Fruit fly (Drosophila melanogaster) whole organism, embryonic: Measurements from ENCODE around the gene Mst98Ca.

Experiments used
- ATbp ChIP-seq: fragments of 200-800 bp; sonication (Bioruptor generic); optimal IDR thresholded peaks from 2 replicates; lab custom pipeline; 2017; ENCODE audit warnings: missing biosample characterization, mild to moderate bottlenecking, missing genetic modification characterization, missing genetic modification reagents
- CG13894 ChIP-seq: fragments of 200-800 bp; sonication (Bioruptor generic); optimal IDR thresholded peaks from 3 replicates; lab custom pipeline; 2018; ENCODE audit warnings: missing biosample characterization, mild to moderate bottlenecking, missing genetic modification characterization, moderate library complexity
- CG15269 ChIP-seq: fragments of 200-800 bp; sonication (Bioruptor generic); optimal IDR thresholded peaks from 2 replicates; lab custom pipeline; 2018; ENCODE audit warnings: missing biosample characterization, mild to moderate bottlenecking, missing genetic modification characterization, moderate library complexity
- CG1603 ChIP-seq: fragments of 200-800 bp; sonication (Bioruptor generic); optimal IDR thresholded peaks from 2 replicates; lab custom pipeline; 2019; ENCODE audit warnings: missing biosample characterization, mild to moderate bottlenecking, missing genetic modification characterization, moderate library complexity
- CG16863 ChIP-seq: fragments of 200-800 bp; sonication (Bioruptor generic); optimal IDR thresholded peaks from 3 replicates; lab custom pipeline; 2016; ENCODE audit warnings: missing biosample characterization, missing genetic modification characterization
- CG17359 ChIP-seq: fragments of 200-800 bp; sonication (Bioruptor generic); optimal IDR thresholded peaks from 3 replicates; lab custom pipeline; 2018; ENCODE audit warnings: missing biosample characterization, mild to moderate bottlenecking, missing genetic modification characterization, moderate library complexity
- CG32772 ChIP-seq: fragments of 200-800 bp; sonication (Bioruptor generic); IDR thresholded peaks from 2 replicates; pipeline ENCODE4 v1.3.6; 2022; ENCODE audit warnings: missing biosample characterization, missing genetic modification characterization
- CG3281 ChIP-seq: fragments of 200-800 bp; sonication (Bioruptor generic); optimal IDR thresholded peaks from 3 replicates; lab custom pipeline; 2017; ENCODE audit warnings: missing biosample characterization, mild to moderate bottlenecking, missing genetic modification characterization
- CG34376 ChIP-seq: fragments of 200-800 bp; sonication (Bioruptor generic); optimal IDR thresholded peaks from 2 replicates; lab custom pipeline; 2018; ENCODE audit warnings: missing biosample characterization, mild to moderate bottlenecking, missing genetic modification characterization
- CG4328 ChIP-seq: fragments of 200-800 bp; sonication (Bioruptor generic); optimal IDR thresholded peaks from 3 replicates; lab custom pipeline; 2017; ENCODE audit warnings: missing biosample characterization, missing genetic modification reagents, missing genetic modification characterization
- CG4360 ChIP-seq: fragments of 200-800 bp; sonication (Bioruptor generic); IDR thresholded peaks from 2 replicates; pipeline ENCODE4 v1.3.6; 2022; ENCODE audit warnings: missing biosample characterization, missing genetic modification characterization
- CG43689 ChIP-seq: fragments of 200-800 bp; sonication (Bioruptor generic); IDR thresholded peaks from 2 replicates; pipeline ENCODE4 v1.3.6; 2022; ENCODE audit warnings: missing biosample characterization, missing genetic modification characterization
- CG4617 ChIP-seq: fragments of 200-800 bp; sonication (Bioruptor generic); optimal IDR thresholded peaks from 3 replicates; lab custom pipeline; 2016; ENCODE audit warnings: missing biosample characterization, missing genetic modification characterization, borderline replicate concordance
- CG5245 ChIP-seq: fragments of 200-800 bp; sonication (Bioruptor generic); optimal IDR thresholded peaks from 3 replicates; lab custom pipeline; 2016; ENCODE audit warnings: missing biosample characterization, missing genetic modification characterization
- CG7271 ChIP-seq: fragments of 200-800 bp; sonication (Bioruptor generic); optimal IDR thresholded peaks from 2 replicates; lab custom pipeline; 2018; ENCODE audit warnings: missing biosample characterization, mild to moderate bottlenecking, missing genetic modification characterization, moderate library complexity
- CG7987 ChIP-seq: fragments of 200-800 bp; sonication (Bioruptor generic); optimal IDR thresholded peaks from 2 replicates; lab custom pipeline; 2018; ENCODE audit warnings: missing biosample characterization, mild to moderate bottlenecking, missing genetic modification characterization, moderate library complexity
- CG8359 ChIP-seq: fragments of 200-800 bp; sonication (Bioruptor generic); optimal IDR thresholded peaks from 2 replicates; lab custom pipeline; 2017; ENCODE audit warnings: missing biosample characterization, mild to moderate bottlenecking, missing genetic modification characterization, borderline replicate concordance
- CG9727 ChIP-seq: fragments of 200-800 bp; sonication (Bioruptor generic); optimal IDR thresholded peaks from 3 replicates; lab custom pipeline; 2017; ENCODE audit warnings: missing biosample characterization, mild to moderate bottlenecking, missing genetic modification characterization
- CG9932 ChIP-seq: fragments of 200-800 bp; sonication (Bioruptor generic); IDR thresholded peaks from 2 replicates; pipeline ENCODE4 v1.3.6; 2022; ENCODE audit warnings: missing biosample characterization, missing genetic modification characterization
- CHES-1-like ChIP-seq: fragments of 200-800 bp; sonication (Bioruptor generic); optimal IDR thresholded peaks from 2 replicates; lab custom pipeline; 2016; ENCODE audit warnings: missing biosample characterization, missing genetic modification characterization
- Dbx ChIP-seq: fragments of 200-800 bp; sonication (Bioruptor generic); IDR thresholded peaks from 3 replicates; pipeline ENCODE4 v1.3.6; 2022; ENCODE audit warnings: missing biosample characterization, missing genetic modification characterization
- E2f2 ChIP-seq: fragments of 200-800 bp; sonication (Bioruptor generic); IDR thresholded peaks from 2 replicates; pipeline ENCODE4 v1.3.6; 2022; ENCODE audit warnings: missing biosample characterization, missing genetic modification characterization
- Ets97D ChIP-seq: fragments of 200-800 bp; sonication (Bioruptor generic); optimal IDR thresholded peaks from 3 replicates; lab custom pipeline; 2016; ENCODE audit warnings: missing biosample characterization, missing genetic modification characterization
- Fer1 ChIP-seq: fragments of 200-800 bp; sonication (Bioruptor generic); optimal IDR thresholded peaks from 2 replicates; lab custom pipeline; 2017; ENCODE audit warnings: missing biosample characterization, mild to moderate bottlenecking, missing genetic modification characterization
- HmgD ChIP-seq: fragments of 200-800 bp; sonication (Bioruptor generic); optimal IDR thresholded peaks from 3 replicates; lab custom pipeline; 2016; ENCODE audit warnings: missing biosample characterization, missing genetic modification characterization
- Hmr ChIP-seq: fragments of 200-800 bp; sonication (Bioruptor generic); optimal IDR thresholded peaks from 3 replicates; lab custom pipeline; 2017; ENCODE audit warnings: mild to moderate bottlenecking, missing biosample characterization, missing genetic modification reagents, missing genetic modification characterization
- Mad ChIP-seq: fragments of 200-800 bp; sonication (Bioruptor generic); optimal IDR thresholded peaks from 2 replicates; lab custom pipeline; 2016; ENCODE audit warnings: missing biosample characterization, missing genetic modification characterization
- NFAT ChIP-seq: fragments of 200-800 bp; sonication (Bioruptor generic); IDR thresholded peaks from 2 replicates; pipeline ENCODE4 v1.3.6; 2022; ENCODE audit warnings: missing biosample characterization, missing genetic modification characterization
- NfI ChIP-seq: fragments of 200-800 bp; sonication (Bioruptor generic); optimal IDR thresholded peaks from 3 replicates; lab custom pipeline; 2018; ENCODE audit warnings: missing biosample characterization, mild to moderate bottlenecking, missing genetic modification characterization, moderate library complexity
- Rfx ChIP-seq: fragments of 200-800 bp; sonication (Bioruptor generic); IDR thresholded peaks from 2 replicates; pipeline ENCODE4 v1.3.6; 2022; ENCODE audit warnings: missing biosample characterization, missing genetic modification characterization
- Tbp ChIP-seq: fragments of >200 bp; optimal IDR thresholded peaks from 2 replicates; lab custom pipeline; 2018; ENCODE audit warnings: missing biosample characterization, missing genetic modification characterization
- ap ChIP-seq: fragments of 200-800 bp; sonication (Bioruptor generic); IDR thresholded peaks from 2 replicates; pipeline ENCODE4 v1.3.6; 2022; ENCODE audit warnings: missing biosample characterization, missing genetic modification characterization
- corto ChIP-seq: fragments of 200-800 bp; sonication (Bioruptor generic); optimal IDR thresholded peaks from 2 replicates; lab custom pipeline; 2016; ENCODE audit warnings: missing biosample characterization, mild to moderate bottlenecking, missing genetic modification characterization, moderate library complexity
- dmrt11E ChIP-seq: fragments of 200-800 bp; sonication (Bioruptor generic); optimal IDR thresholded peaks from 3 replicates; lab custom pipeline; 2018; ENCODE audit warnings: missing biosample characterization, mild to moderate bottlenecking, missing genetic modification characterization, moderate library complexity
- esg ChIP-seq: fragments of 200-800 bp; sonication (Bioruptor generic); conservative IDR thresholded peaks from 2 replicates; pipeline ENCODE4 v1.3.6; 2022; ENCODE audit warnings: missing biosample characterization, missing genetic modification characterization
- fd96Cb ChIP-seq: fragments of 200-800 bp; sonication (Bioruptor generic); optimal IDR thresholded peaks from 2 replicates; lab custom pipeline; 2018; ENCODE audit warnings: missing biosample characterization, mild to moderate bottlenecking, missing genetic modification characterization, moderate library complexity
- fu2 ChIP-seq: fragments of 200-800 bp; sonication (Bioruptor generic); optimal IDR thresholded peaks from 2 replicates; lab custom pipeline; 2016; ENCODE audit warnings: missing biosample characterization, missing genetic modification characterization
- gcm ChIP-seq: fragments of 200-800 bp; sonication (Bioruptor generic); optimal IDR thresholded peaks from 2 replicates; lab custom pipeline; 2019; ENCODE audit warnings: missing biosample characterization, mild to moderate bottlenecking, missing genetic modification characterization, moderate library complexity
- insv ChIP-seq, 2 experiments: fragments of 200-800 bp; sonication (Bioruptor generic); optimal IDR thresholded peaks; 3 replicates each; lab custom pipeline; 2016 to 2018; ENCODE audit warnings: missing biosample characterization in 2 of 2, missing genetic modification characterization in 2 of 2
- jigr1 ChIP-seq: fragments of 200-800 bp; sonication (Bioruptor generic); IDR thresholded peaks from 3 replicates; pipeline ENCODE4 v1.3.6; 2022; ENCODE audit warnings: missing biosample characterization, missing genetic modification characterization
- jumu ChIP-seq: fragments of 200-800 bp; sonication (Bioruptor generic); optimal IDR thresholded peaks from 3 replicates; lab custom pipeline; 2016; ENCODE audit warnings: missing biosample characterization, missing genetic modification characterization
- kni ChIP-seq: fragments of 200-800 bp; sonication (Bioruptor generic); optimal IDR thresholded peaks from 3 replicates; lab custom pipeline; 2017; ENCODE audit warnings: mild to moderate bottlenecking, missing biosample characterization, missing genetic modification reagents, missing genetic modification characterization
- lola ChIP-seq, 3 experiments: fragments of >200 bp in 2 of 3; fragments of 200-800 bp in 1 of 3; sonication (Bioruptor generic) in 1 of 3; optimal IDR thresholded peaks; 2 replicates each; lab custom pipeline; 2017 to 2019; ENCODE audit warnings: missing biosample characterization in 3 of 3, missing genetic modification characterization in 3 of 3, mild to moderate bottlenecking in 1 of 3, moderate library complexity in 1 of 3
- sc ChIP-seq, 3 experiments: fragments of >200 bp in 2 of 3; fragments of 200-800 bp in 1 of 3; sonication (Bioruptor generic) in 1 of 3; optimal IDR thresholded peaks; 2 replicates in 2 of 3; 3 replicates in 1 of 3; lab custom pipeline; 2017; ENCODE audit warnings: mild to moderate bottlenecking in 1 of 3, missing biosample characterization in 1 of 3, missing genetic modification characterization in 1 of 3, missing genetic modification reagents in 1 of 3
- scrt ChIP-seq: fragments of 200-800 bp; sonication (Bioruptor generic); optimal IDR thresholded peaks from 2 replicates; lab custom pipeline; 2018; ENCODE audit warnings: missing biosample characterization, mild to moderate bottlenecking, missing genetic modification characterization, moderate library complexity
- sens ChIP-seq: fragments of 200-800 bp; sonication (Bioruptor generic); peaks from one replicate; lab custom pipeline; 2016; ENCODE audit warnings: missing biosample characterization, missing genetic modification characterization
- tna ChIP-seq: fragments of 200-800 bp; sonication (Bioruptor generic); IDR thresholded peaks from 2 replicates; pipeline ENCODE4 v1.3.6; 2022; ENCODE audit warnings: missing biosample characterization, missing genetic modification characterization; ENCODE audit not compliant: partially characterized antibody
- usp ChIP-seq: fragments of >200 bp; optimal IDR thresholded peaks from 2 replicates; lab custom pipeline; 2017; ENCODE audit warnings: missing biosample characterization, missing genetic modification characterization

Mst98Ca gene

DNA sequence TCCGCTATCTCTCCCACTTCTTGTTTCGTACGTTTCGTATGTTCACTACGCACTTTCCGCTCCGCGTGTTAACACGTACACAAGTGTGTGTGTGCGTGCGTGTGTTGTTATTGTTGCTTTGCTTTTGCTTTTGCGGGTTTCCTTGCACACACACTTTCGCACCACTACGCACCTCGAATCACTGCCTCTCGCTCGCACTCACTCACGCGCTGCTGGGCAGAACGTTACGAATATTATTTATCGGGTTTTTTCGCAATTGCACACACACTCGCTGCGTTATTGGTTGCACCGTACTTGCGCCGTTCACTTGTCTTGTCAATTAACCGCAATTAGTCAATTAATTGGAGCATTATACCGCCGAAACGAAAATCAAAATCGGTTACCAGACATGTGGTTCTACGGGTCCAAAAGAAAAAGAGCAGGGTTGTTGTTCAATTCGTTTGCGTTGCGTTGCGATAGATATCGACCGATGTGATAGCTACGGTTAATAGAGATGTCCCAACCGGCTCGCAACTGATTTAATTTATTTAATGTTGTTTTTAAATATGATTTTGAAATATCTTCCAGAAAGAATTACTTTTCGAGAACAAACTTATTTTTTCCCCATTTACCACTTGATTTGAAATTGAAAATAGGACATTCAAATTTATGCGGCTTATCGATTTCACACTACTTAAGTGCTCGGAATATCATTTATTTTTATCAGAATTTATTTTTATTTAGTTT, 45.1 kb downstream of the Mst98Ca start, which contains the start of gene larp (continued):
- TF ChIP-seq sens (GFP tag; lab: Kevin White, UChicago) (peak; percentile 93), CG8359 (GFP tag; lab: Kevin White, UChicago) (no peak), ap (GFP tag; lab: Robert Waterston, UW) (peak; percentile 45; the same call in 1 of the 2 replicates), CG17359 (tag; lab: Kevin White, UChicago) (peak; percentile 51), dmrt11E (peak; percentile 60), CG1603 (tag; lab: Kevin White, UChicago) (peak; percentile 76), kni (GFP tag; lab: Kevin White, UChicago) (no peak), CG4360 (GFP tag; lab: Robert Waterston, UW) (no peak), CG7271 (no peak), scrt (GFP tag; lab: Kevin White, UChicago) (no peak), lola (GFP tag; optimal IDR thresholded peaks at IDR 0.05; lab: Kevin White, UChicago) (peak in 1 of 3 experiments; percentile 45), Hmr (GFP tag; lab: Kevin White, UChicago) (peak; percentile 55), CG9727 (GFP tag; lab: Kevin White, UChicago) (peak; percentile 49), CG15269 (peak; percentile 57), insv (GFP tag; optimal IDR thresholded peaks at IDR 0.05; lab: Kevin White, UChicago) (no peak), NFAT (GFP tag; lab: Robert Waterston, UW) (peak; percentile 86), Tbp (no peak), ATbp (no peak), E2f2 (peak; percentile 84), corto (GFP tag; lab: Kevin White, UChicago) (no peak), CG5245 (GFP tag; lab: Kevin White, UChicago) (peak; percentile 34), sc (optimal IDR thresholded peaks at IDR 0.05; lab: Kevin White, UChicago) (no peak), sc (GFP tag; optimal IDR thresholded peaks at IDR 0.05; lab: Kevin White, UChicago) (no peak), jumu (GFP tag; lab: Kevin White, UChicago) (peak; percentile 22), CG43689 (GFP tag; lab: Robert Waterston, UW) (no peak), tna (GFP tag; lab: Robert Waterston, UW) (peak; percentile 85), CG4617 (peak; percentile 60), CG16863 (GFP tag; lab: Kevin White, UChicago) (peak; percentile 40), NfI (peak; percentile 64), CG9932 (peak; percentile 94), Mad (peak; percentile 82), CG13894 (tag; lab: Kevin White, UChicago) (peak; percentile 74), CG3281 (GFP tag; lab: Kevin White, UChicago) (peak; percentile 98), fd96Cb (tag; lab: Kevin White, UChicago) (peak; percentile 30), esg (GFP tag; lab: Robert Waterston, UW) (peak; percentile 68), Dbx (GFP tag; lab: Robert Waterston, UW) (peak; percentile 84), CG4328 (peak; percentile 11), CHES-1-like (GFP tag; lab: Kevin White, UChicago) (peak; percentile 37), jigr1 (GFP tag; lab: Robert Waterston, UW) (peak; percentile 53; the same call in 2 of the 3 replicates), usp (GFP tag; lab: Kevin White, UChicago) (no peak), Fer1 (peak; percentile 5), gcm (GFP tag; lab: Kevin White, UChicago) (peak; percentile 16), CG7987 (GFP tag; lab: Kevin White, UChicago) (no peak), CG32772 (peak; percentile 60; the same call in 1 of the 2 replicates), HmgD (GFP tag; lab: Kevin White, UChicago) (no peak), Rfx (GFP tag; lab: Robert Waterston, UW) (peak; percentile 90), fu2 (GFP tag; lab: Kevin White, UChicago) (peak; percentile 66), Ets97D (GFP tag; lab: Kevin White, UChicago) (peak; percentile 80), CG34376 (GFP tag; lab: Kevin White, UChicago) (no peak)
